Worm (Caenorhabditis elegans): ENCODE data around the gene nstp-8.

Gene nstp-8

ce11 chrV:2200402-2200801 is 15.1 kb upstream of the nstp-8 start:
- TF ChIP-seq tbp1 (GFP tag; optimal IDR thresholded peaks at IDR 0.05), result no peak
- no peak for TF ChIP-seq nhr-80 (tag; optimal IDR thresholded peaks at IDR 0.05)
- peak; percentile 63 for TF ChIP-seq zfh-2 (GFP tag; conservative IDR thresholded peaks at IDR 0.05)

- no peak for TF ChIP-seq tlf-1 (GFP tag; optimal IDR thresholded peaks at IDR 0.05)
- TF ChIP-seq aptf-2 (GFP tag; conservative IDR thresholded peaks at IDR 0.05), result no peak
- TF ChIP-seq lsy-27 (tag; optimal IDR thresholded peaks at IDR 0.05; ENCODE audit: borderline replicate concordance, insufficient read depth), result no peak
- no peak for TF ChIP-seq B0019.2 (GFP tag; conservative IDR thresholded peaks at IDR 0.05)
- TF ChIP-seq nhr-80 (tag; optimal IDR thresholded peaks at IDR 0.05), result peak; percentile 24
- no peak for TF ChIP-seq lin-35 (GFP tag; optimal IDR thresholded peaks at IDR 0.05)
These were observed 14.2 kb upstream of the nstp-8 start, which contains the start of gene cyp-32B1 for ce11 chrV:2201240-2201639. cyp-32B1 (minus strand) TSS chrV:2201415.

DNA sequence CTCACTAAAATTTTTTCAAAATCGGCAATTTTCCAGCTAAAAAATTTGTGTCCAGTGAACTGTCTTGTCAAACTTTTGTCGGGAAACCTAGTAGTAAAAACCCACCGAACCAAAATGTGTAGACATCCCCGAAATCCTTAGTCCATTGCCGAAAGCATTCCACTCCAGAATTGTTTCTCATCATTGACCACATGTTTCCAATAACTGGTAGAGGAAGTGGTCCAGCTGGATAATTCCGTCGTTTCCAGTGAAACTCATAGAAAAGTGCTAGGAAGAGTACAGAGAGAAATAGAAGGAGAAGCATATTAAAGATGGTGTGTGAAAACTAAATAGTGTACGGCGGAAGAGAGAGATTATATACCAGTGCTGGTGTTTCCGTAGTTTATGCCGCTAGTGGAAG is 11.4 kb upstream of the nstp-8 start, which contains the start of gene cyp-33C12:
cyp-33C12 (minus strand) TSS at position 321 of the 400 bp plus-strand sequence.
- TF ChIP-seq ekl-4 (GFP tag; IDR thresholded peaks at IDR 0.05), result no peak
- no peak for TF ChIP-seq B0035.1 (tag; optimal IDR thresholded peaks at IDR 0.05)
- TF ChIP-seq F37B4.10 (GFP tag; IDR thresholded peaks at IDR 0.05), result no peak
- no peak for TF ChIP-seq nfya-2 (GFP tag; IDR thresholded peaks at IDR 0.05)
- TF ChIP-seq F23B12.7 (tag; optimal IDR thresholded peaks at IDR 0.05; ENCODE audit: insufficient read depth), result no peak
- no peak for TF ChIP-seq attf-5 (GFP tag; optimal IDR thresholded peaks at IDR 0.05)
- no peak for TF ChIP-seq nfya-1 (tag; optimal IDR thresholded peaks at IDR 0.05; ENCODE audit: borderline replicate concordance, insufficient read depth)
- no peak for TF ChIP-seq F57C9.4 (tag; optimal IDR thresholded peaks at IDR 0.05)
- no peak for TF ChIP-seq sdz-38 (tag; optimal IDR thresholded peaks at IDR 0.05)

DNA sequence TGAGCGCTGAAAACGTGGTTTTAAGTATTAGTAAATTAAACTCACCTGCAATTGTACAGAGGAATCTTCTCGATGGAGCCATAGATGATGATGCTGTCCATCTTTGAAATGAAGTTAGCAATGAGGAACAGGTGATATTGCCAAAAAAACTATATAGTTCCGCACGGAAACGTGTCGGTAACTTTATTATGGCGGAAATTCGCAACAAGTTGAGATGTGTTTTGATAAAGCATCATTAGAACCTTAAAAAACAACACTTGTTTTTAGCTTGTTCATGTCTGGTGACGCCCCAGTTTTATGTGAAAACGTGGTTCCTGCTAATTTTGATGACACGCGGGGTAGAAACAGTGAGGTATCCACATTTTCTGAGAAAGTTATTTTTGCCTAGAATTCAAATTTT is 9.3 kb upstream of the nstp-8 start, which contains the start of gene srt-40:
srt-40 (minus strand) TSS at position 101 of the 400 bp plus-strand sequence.
- TF ChIP-seq fkh-3 (tag; optimal IDR thresholded peaks at IDR 0.05) (no peak), lir-1 (GFP tag; conservative IDR thresholded peaks at IDR 0.05) (no peak), B0019.2 (GFP tag; conservative IDR thresholded peaks at IDR 0.05) (no peak), F39B2.1 (GFP tag; IDR thresholded peaks at IDR 0.05) (no peak), aptf-3 (GFP tag; IDR thresholded peaks at IDR 0.05) (no peak), nfya-2 (GFP tag; IDR thresholded peaks at IDR 0.05) (no peak), K12H6.12 (tag; optimal IDR thresholded peaks at IDR 0.05) (no peak), nhr-179 (tag; optimal IDR thresholded peaks at IDR 0.05) (no peak), F37B4.10 (GFP tag; IDR thresholded peaks at IDR 0.05) (no peak), ztf-6 (GFP tag; IDR thresholded peaks at IDR 0.05) (no peak), B0035.1 (tag; optimal IDR thresholded peaks at IDR 0.05) (no peak), ceh-100 (GFP tag; IDR thresholded peaks at IDR 0.05) (no peak), mes-4 (tag; optimal IDR thresholded peaks at IDR 0.05) (no peak), Y67H2A.10 (GFP tag; conservative IDR thresholded peaks at IDR 0.05) (no peak), nfya-1 (tag; optimal IDR thresholded peaks at IDR 0.05; ENCODE audit: borderline replicate concordance, insufficient read depth) (no peak), mel-28 (tag; optimal IDR thresholded peaks at IDR 0.05; ENCODE audit: borderline replicate concordance) (no peak), F33H1.4 (GFP tag; IDR thresholded peaks at IDR 0.05) (no peak), unc-130 (GFP tag; optimal IDR thresholded peaks at IDR 0.05) (no peak)

DNA sequence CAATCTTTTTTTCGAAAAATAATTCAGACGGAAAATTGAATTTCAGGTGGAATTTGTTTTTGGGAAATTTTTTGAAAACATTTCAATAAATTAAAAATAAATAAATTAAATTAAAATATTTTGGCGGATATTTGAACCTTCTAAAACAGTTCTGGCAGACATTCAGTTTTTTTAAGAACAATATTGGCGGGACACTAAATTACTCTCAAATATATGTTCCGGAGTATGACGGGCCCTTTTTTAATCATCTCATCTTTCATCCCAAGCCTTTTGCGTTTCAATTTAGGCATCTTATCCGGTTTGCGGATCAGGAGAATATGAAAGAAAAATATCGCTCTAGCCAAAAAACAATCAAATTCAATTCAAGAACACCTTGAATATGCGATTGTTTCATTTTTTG is 8.7 kb upstream of the nstp-8 start, which contains the start of gene svh-11:
svh-11 (plus strand) TSS at position 301 of the 400 bp plus-strand sequence.
- TF ChIP-seq B0019.2 (GFP tag; conservative IDR thresholded peaks at IDR 0.05) (no peak), lir-1 (GFP tag; conservative IDR thresholded peaks at IDR 0.05) (no peak), hsf-1 (GFP tag; IDR thresholded peaks at IDR 0.05) (no peak)
